Fruit fly (Drosophila melanogaster) whole organism, embryonic: ENCODE results near the gene CG7985.

Experiments used
- Asciz ChIP-seq: fragments of 200-800 bp; sonication (Bioruptor generic); optimal IDR thresholded peaks from 2 replicates; lab custom pipeline; 2017; ENCODE audit warnings: missing biosample characterization, mild to moderate bottlenecking, missing genetic modification characterization, missing genetic modification reagents
- CG1024 ChIP-seq: fragments of 200-800 bp; sonication (Bioruptor generic); IDR thresholded peaks from 2 replicates; pipeline ENCODE4 v1.3.6; 2022; ENCODE audit warnings: missing biosample characterization, missing genetic modification characterization
- CG12391 ChIP-seq: fragments of 200-800 bp; sonication (Bioruptor generic); optimal IDR thresholded peaks from 3 replicates; lab custom pipeline; 2018; ENCODE audit warnings: missing biosample characterization, mild to moderate bottlenecking, missing genetic modification characterization, moderate library complexity
- CG15269 ChIP-seq: fragments of 200-800 bp; sonication (Bioruptor generic); optimal IDR thresholded peaks from 2 replicates; lab custom pipeline; 2018; ENCODE audit warnings: missing biosample characterization, mild to moderate bottlenecking, missing genetic modification characterization, moderate library complexity
- CG1529 ChIP-seq: fragments of 200-800 bp; sonication (Bioruptor generic); optimal IDR thresholded peaks from 3 replicates; lab custom pipeline; 2018; ENCODE audit warnings: missing biosample characterization, missing genetic modification characterization
- CG16813 ChIP-seq: fragments of 200-800 bp; sonication (Bioruptor generic); IDR thresholded peaks from 3 replicates; pipeline ENCODE4 v1.3.6; 2022; ENCODE audit warnings: missing biosample characterization, missing genetic modification characterization; ENCODE audit not compliant: partially characterized antibody
- CG2678 ChIP-seq: fragments of 200-800 bp; sonication (Bioruptor generic); optimal IDR thresholded peaks from 3 replicates; lab custom pipeline; 2019; ENCODE audit warnings: missing biosample characterization, mild to moderate bottlenecking, missing genetic modification characterization, moderate library complexity
- CG2875 ChIP-seq: fragments of 200-800 bp; sonication (Bioruptor generic); optimal IDR thresholded peaks from 2 replicates; lab custom pipeline; 2017; ENCODE audit warnings: missing biosample characterization, mild to moderate bottlenecking, missing genetic modification characterization, missing genetic modification reagents
- CG34224 ChIP-seq: fragments of 200-800 bp; sonication (Bioruptor generic); IDR thresholded peaks from 3 replicates; pipeline ENCODE4 v1.3.6; 2022; ENCODE audit warnings: missing biosample characterization, missing genetic modification characterization; ENCODE audit not compliant: partially characterized antibody
- CG4707 ChIP-seq: fragments of 200-800 bp; sonication (Bioruptor generic); optimal IDR thresholded peaks from 2 replicates; lab custom pipeline; 2018; ENCODE audit warnings: missing biosample characterization, mild to moderate bottlenecking, missing genetic modification characterization, moderate library complexity
- CG5245 ChIP-seq: fragments of 200-800 bp; sonication (Bioruptor generic); optimal IDR thresholded peaks from 3 replicates; lab custom pipeline; 2016; ENCODE audit warnings: missing biosample characterization, missing genetic modification characterization
- CG6791 ChIP-seq: fragments of 200-800 bp; sonication (Bioruptor generic); IDR thresholded peaks from 3 replicates; pipeline ENCODE4 v1.3.6; 2022; ENCODE audit warnings: missing biosample characterization, missing genetic modification characterization; ENCODE audit not compliant: partially characterized antibody
- CG7928 ChIP-seq: fragments of 200-800 bp; sonication (Bioruptor generic); optimal IDR thresholded peaks from 2 replicates; lab custom pipeline; 2017; ENCODE audit warnings: missing biosample characterization, mild to moderate bottlenecking, missing genetic modification characterization
- D ChIP-seq, 2 experiments: fragments of 200-800 bp in 1 of 2; fragments of >200 bp in 1 of 2; sonication (Bioruptor generic) in 1 of 2; optimal IDR thresholded peaks; 2 replicates in 1 of 2; 3 replicates in 1 of 2; lab custom pipeline; 2017; ENCODE audit warnings: mild to moderate bottlenecking in 1 of 2, missing biosample characterization in 1 of 2, missing genetic modification characterization in 1 of 2, missing genetic modification reagents in 1 of 2
- D19A ChIP-seq: fragments of 200-800 bp; optimal IDR thresholded peaks from 3 replicates; lab custom pipeline; 2019; ENCODE audit warnings: missing biosample characterization, mild to moderate bottlenecking, missing genetic modification characterization, moderate library complexity
- Fer3 ChIP-seq: fragments of 200-800 bp; sonication (Bioruptor generic); optimal IDR thresholded peaks from 2 replicates; lab custom pipeline; 2018; ENCODE audit warnings: missing biosample characterization, mild to moderate bottlenecking, missing genetic modification characterization, moderate library complexity
- H2.0 ChIP-seq: fragments of 200-800 bp; sonication (Bioruptor generic); IDR thresholded peaks from 2 replicates; pipeline ENCODE4 v1.3.6; 2022; ENCODE audit warnings: missing biosample characterization, missing genetic modification characterization
- HLH54F ChIP-seq: fragments of 200-800 bp; sonication (Bioruptor generic); optimal IDR thresholded peaks from 3 replicates; lab custom pipeline; 2016; ENCODE audit warnings: missing biosample characterization, missing genetic modification characterization
- Jarid2 ChIP-seq: fragments of 200-800 bp; sonication (Bioruptor generic); optimal IDR thresholded peaks from 3 replicates; lab custom pipeline; 2017; ENCODE audit warnings: mild to moderate bottlenecking, missing biosample characterization, missing genetic modification reagents, missing genetic modification characterization
- Pdp1 ChIP-seq, 2 experiments: fragments of 200-800 bp; sonication (Bioruptor generic); optimal IDR thresholded peaks; 3 replicates each; lab custom pipeline; 2016; ENCODE audit warnings: missing biosample characterization in 2 of 2, missing genetic modification characterization in 2 of 2, mild to moderate bottlenecking in 1 of 2, moderate library complexity in 1 of 2
- Scr ChIP-seq: fragments of 200-800 bp; sonication (Bioruptor generic); IDR thresholded peaks from 2 replicates; pipeline ENCODE4 v1.3.6; 2022; ENCODE audit warnings: missing biosample characterization, missing genetic modification characterization; ENCODE audit not compliant: partially characterized antibody
- Side ChIP-seq: fragments of 200-800 bp; sonication (Bioruptor generic); optimal IDR thresholded peaks from 2 replicates; lab custom pipeline; 2016; ENCODE audit warnings: missing biosample characterization, missing genetic modification characterization
- Spps ChIP-seq: fragments of 200-800 bp; sonication (Bioruptor generic); optimal IDR thresholded peaks from 2 replicates; lab custom pipeline; 2018; ENCODE audit warnings: missing biosample characterization, mild to moderate bottlenecking, missing genetic modification characterization
- Tbp ChIP-seq: fragments of >200 bp; optimal IDR thresholded peaks from 2 replicates; lab custom pipeline; 2018; ENCODE audit warnings: missing biosample characterization, missing genetic modification characterization
- Usf ChIP-seq: fragments of 200-800 bp; sonication (Bioruptor generic); optimal IDR thresholded peaks from 2 replicates; lab custom pipeline; 2017; ENCODE audit warnings: missing genotype, missing biosample characterization, missing genetic modification characterization
- br ChIP-seq: fragments of >200 bp; optimal IDR thresholded peaks from 2 replicates; lab custom pipeline; 2017
- cato ChIP-seq: fragments of 200-800 bp; sonication (Bioruptor generic); optimal IDR thresholded peaks from 2 replicates; lab custom pipeline; 2016; ENCODE audit warnings: missing biosample characterization, missing genetic modification characterization, borderline replicate concordance
- crp ChIP-seq, 2 experiments: fragments of 200-800 bp; sonication (Bioruptor generic); optimal IDR thresholded peaks; 2 replicates in 1 of 2; 3 replicates in 1 of 2; lab custom pipeline; 2017; ENCODE audit warnings: missing biosample characterization in 2 of 2, missing genetic modification characterization in 2 of 2, mild to moderate bottlenecking in 1 of 2, moderate library complexity in 1 of 2
- dmrt11E ChIP-seq: fragments of 200-800 bp; sonication (Bioruptor generic); optimal IDR thresholded peaks from 3 replicates; lab custom pipeline; 2018; ENCODE audit warnings: missing biosample characterization, mild to moderate bottlenecking, missing genetic modification characterization, moderate library complexity
- en ChIP-seq: fragments of 200-800 bp; sonication (Bioruptor generic); optimal IDR thresholded peaks from 2 replicates; lab custom pipeline; 2016; ENCODE audit warnings: missing biosample characterization, missing genetic modification characterization
- ewg ChIP-seq: fragments of 200-800 bp; sonication (Bioruptor generic); optimal IDR thresholded peaks from 3 replicates; lab custom pipeline; 2017; ENCODE audit warnings: mild to moderate bottlenecking, missing biosample characterization, missing genetic modification reagents, missing genetic modification characterization
- fd3F ChIP-seq: fragments of 200-800 bp; sonication (Bioruptor generic); optimal IDR thresholded peaks from 2 replicates; lab custom pipeline; 2018; ENCODE audit warnings: missing biosample characterization, mild to moderate bottlenecking, missing genetic modification characterization, moderate library complexity
- fru ChIP-seq: fragments of >200 bp; optimal IDR thresholded peaks from 2 replicates; lab custom pipeline; 2017
- gce ChIP-seq: fragments of 200-800 bp; sonication (Bioruptor generic); IDR thresholded peaks from 3 replicates; pipeline ENCODE4 v1.3.6; 2022; ENCODE audit warnings: missing biosample characterization, missing genetic modification characterization
- oc ChIP-seq: fragments of 200-800 bp; sonication (Bioruptor generic); optimal IDR thresholded peaks from 2 replicates; lab custom pipeline; 2018; ENCODE audit warnings: missing biosample characterization, mild to moderate bottlenecking, missing genetic modification characterization, moderate library complexity
- sens ChIP-seq: fragments of 200-800 bp; sonication (Bioruptor generic); peaks from one replicate; lab custom pipeline; 2016; ENCODE audit warnings: missing biosample characterization, missing genetic modification characterization
- tio ChIP-seq: fragments of 200-800 bp; sonication (Bioruptor generic); optimal IDR thresholded peaks from 2 replicates; lab custom pipeline; 2017; ENCODE audit warnings: missing biosample characterization, missing genetic modification characterization, inconsistent platforms
- tna ChIP-seq: fragments of 200-800 bp; sonication (Bioruptor generic); IDR thresholded peaks from 2 replicates; pipeline ENCODE4 v1.3.6; 2022; ENCODE audit warnings: missing biosample characterization, missing genetic modification characterization; ENCODE audit not compliant: partially characterized antibody
- twi ChIP-seq: fragments of 200-800 bp; optimal IDR thresholded peaks from 2 replicates; lab custom pipeline; 2019; ENCODE audit warnings: missing biosample characterization, mild to moderate bottlenecking, missing genetic modification characterization, moderate library complexity
- tx ChIP-seq: fragments of 200-800 bp; sonication (Bioruptor generic); optimal IDR thresholded peaks from 2 replicates; lab custom pipeline; 2016; ENCODE audit warnings: missing biosample characterization, missing genetic modification characterization
- wek ChIP-seq: fragments of 200-800 bp; sonication (Bioruptor generic); optimal IDR thresholded peaks from 3 replicates; lab custom pipeline; 2018; ENCODE audit warnings: missing biosample characterization, mild to moderate bottlenecking, missing genetic modification characterization, moderate library complexity
- z ChIP-seq: fragments of 200-800 bp; sonication (Bioruptor generic); IDR thresholded peaks from 3 replicates; pipeline ENCODE4 v1.3.6; 2022; ENCODE audit warnings: missing biosample characterization, missing genetic modification characterization

The CG7985 gene

DNA sequence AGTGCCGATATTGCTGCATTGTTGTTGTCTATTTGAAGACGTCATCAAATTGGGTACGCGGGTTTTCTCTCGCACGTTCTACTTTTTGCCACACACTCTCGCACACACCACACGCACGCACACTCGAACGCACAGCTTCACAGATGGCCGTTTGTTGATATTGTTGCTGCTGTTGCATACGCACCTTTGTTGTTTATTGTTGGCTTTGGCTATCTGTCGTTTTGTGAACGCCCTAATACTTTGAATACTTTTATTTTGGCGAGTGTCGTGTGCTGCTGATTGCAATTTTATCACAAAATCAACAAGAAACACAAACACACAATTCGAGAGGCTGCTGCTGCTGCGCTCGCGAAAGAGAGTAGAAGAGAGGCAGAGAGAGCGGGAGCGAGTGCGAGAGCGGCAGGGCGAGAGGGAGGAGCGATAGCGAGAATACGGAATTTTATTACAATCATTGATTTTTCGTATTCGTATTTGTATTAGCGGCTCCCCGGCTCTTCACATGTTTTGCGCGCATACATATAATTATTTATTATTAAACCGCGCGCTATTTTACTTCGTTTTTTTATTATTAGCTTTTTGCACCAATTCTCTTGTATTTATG lies 1.0 kb upstream of the CG7985 start (continued):
- TF ChIP-seq Side (GFP tag; lab: Kevin White, UChicago) (peak; percentile 22), CG2678 (tag; lab: Kevin White, UChicago) (peak; percentile 47), tna (GFP tag; lab: Robert Waterston, UW) (no peak), tio (GFP tag; lab: Kevin White, UChicago) (no peak), fru (lab: Kevin White, UChicago) (no peak), Pdp1 (GFP tag; optimal IDR thresholded peaks at IDR 0.05; lab: Kevin White, UChicago) (no peak), CG4707 (GFP tag; lab: Kevin White, UChicago) (peak; percentile 57), CG16813 (GFP tag; lab: Robert Waterston, UW) (no peak), Usf (GFP tag; lab: Kevin White, UChicago) (no peak), sens (peak; percentile 90), br (no peak), D (optimal IDR thresholded peaks at IDR 0.05; lab: Kevin White, UChicago) (peak; percentile 52), D (GFP tag; optimal IDR thresholded peaks at IDR 0.05; lab: Kevin White, UChicago) (peak; percentile 32), crp (GFP tag; optimal IDR thresholded peaks at IDR 0.05; lab: Kevin White, UChicago) (no peak), ewg (GFP tag; lab: Kevin White, UChicago) (peak; percentile 50), CG1024 (GFP tag; lab: Robert Waterston, UW) (no peak), cato (GFP tag; lab: Kevin White, UChicago) (no peak), twi (tag; lab: Kevin White, UChicago) (peak; percentile 27), CG34224 (no peak), D19A (peak; percentile 20), CG2875 (peak; percentile 56), CG15269 (peak; percentile 25), tx (GFP tag; lab: Kevin White, UChicago) (no peak), CG1529 (GFP tag; lab: Kevin White, UChicago) (no peak), Fer3 (tag; lab: Kevin White, UChicago) (peak; percentile 50), Tbp (no peak), CG5245 (GFP tag; lab: Kevin White, UChicago) (no peak), en (GFP tag; lab: Kevin White, UChicago) (no peak), wek (peak; percentile 82), CG6791 (no peak), Spps (tag; lab: Kevin White, UChicago) (peak; percentile 30), z (GFP tag; lab: Robert Waterston, UW) (no peak), oc (no peak), dmrt11E (peak; percentile 39), Jarid2 (GFP tag; lab: Kevin White, UChicago) (no peak), CG12391 (tag; lab: Kevin White, UChicago) (peak; percentile 25), HLH54F (GFP tag; lab: Kevin White, UChicago) (peak; percentile 32), gce (GFP tag; lab: Robert Waterston, UW) (no peak), fd3F (GFP tag; lab: Kevin White, UChicago) (no peak), CG7928 (no peak), H2.0 (GFP tag; lab: Robert Waterston, UW) (no peak), Asciz (GFP tag; lab: Kevin White, UChicago) (peak; percentile 75), Scr (GFP tag; lab: Robert Waterston, UW) (no peak)
